Worm (Caenorhabditis elegans) whole organism, late embryonic: ENCODE data around the gene C39B5.14.

Source experiments
- K02D7.2 ChIP-seq: sonication (generic microtip); optimal IDR thresholded peaks from 2 replicates; lab custom pipeline; 2017; ENCODE audit warnings: mild to moderate bottlenecking, missing genetic modification characterization, missing compliant biosample characterization
- ama-1 ChIP-seq: fragments of 150-350 bp; optimal IDR thresholded peaks from 2 replicates; lab custom pipeline; 2014
- che-1 ChIP-seq: sonication (generic microtip); optimal IDR thresholded peaks from 2 replicates; lab custom pipeline; 2016; ENCODE audit warnings: mild to moderate bottlenecking, missing genetic modification characterization, missing compliant biosample characterization
- pha-2 ChIP-seq: sonication (generic microtip); optimal IDR thresholded peaks from 2 replicates; lab custom pipeline; 2017; ENCODE audit warnings: mild to moderate bottlenecking, missing genetic modification characterization, missing compliant biosample characterization

ce11 chrIII:2223932-2224331, 12.7 kb downstream of the C39B5.14 start, which contains the start of gene srd-65:
- TF ChIP-seq che-1 (tag; lab: Kevin White, UChicago) (no peak), pha-2 (no peak), K02D7.2 (no peak), ama-1 (lab: Kevin White, UChicago) (no peak)
